Fruit fly (Drosophila melanogaster) whole organism, embryonic: Measurements from ENCODE around the gene CG10589.

Source experiments
- Asciz ChIP-seq: fragments of 200-800 bp; sonication (Bioruptor generic); optimal IDR thresholded peaks from 2 replicates; lab custom pipeline; 2017; ENCODE audit warnings: missing biosample characterization, mild to moderate bottlenecking, missing genetic modification characterization, missing genetic modification reagents
- Bgb ChIP-seq: fragments of 200-800 bp; sonication (Bioruptor generic); IDR thresholded peaks from 2 replicates; pipeline ENCODE4 v1.3.6; 2022; ENCODE audit warnings: missing biosample characterization, missing genetic modification characterization; ENCODE audit not compliant: partially characterized antibody
- CG10366 ChIP-seq: fragments of 200-800 bp; sonication (Bioruptor generic); IDR thresholded peaks from 2 replicates; pipeline ENCODE4 v1.3.6; 2022; ENCODE audit warnings: missing biosample characterization, missing genetic modification characterization
- CG10959 ChIP-seq: fragments of 200-800 bp; sonication (Bioruptor generic); IDR thresholded peaks from 2 replicates; pipeline ENCODE4 v1.3.6; 2022; ENCODE audit warnings: missing biosample characterization, missing genetic modification characterization
- CG11695 ChIP-seq: fragments of 200-800 bp; sonication (Bioruptor generic); IDR thresholded peaks from 3 replicates; pipeline ENCODE4 v1.3.6; 2022; ENCODE audit warnings: missing biosample characterization, missing genetic modification characterization
- CG12071 ChIP-seq: fragments of 200-800 bp; sonication (Bioruptor generic); optimal IDR thresholded peaks from 3 replicates; lab custom pipeline; 2018; ENCODE audit warnings: missing biosample characterization, mild to moderate bottlenecking, missing genetic modification characterization
- CG18262 ChIP-seq: fragments of 200-800 bp; optimal IDR thresholded peaks from 3 replicates; lab custom pipeline; 2019; ENCODE audit warnings: missing biosample characterization, mild to moderate bottlenecking, missing genetic modification characterization, moderate library complexity
- CG18476 ChIP-seq: fragments of 200-800 bp; sonication (Bioruptor generic); optimal IDR thresholded peaks from 2 replicates; lab custom pipeline; 2016; ENCODE audit warnings: missing biosample characterization, mild to moderate bottlenecking, missing genetic modification characterization
- CG18599 ChIP-seq: fragments of 200-800 bp; sonication (Bioruptor generic); optimal IDR thresholded peaks from 3 replicates; lab custom pipeline; 2017; ENCODE audit warnings: missing biosample characterization, missing genetic modification characterization, mild to moderate bottlenecking, moderate library complexity, missing genetic modification reagents
- CG2116 ChIP-seq: fragments of 200-800 bp; sonication (Bioruptor generic); optimal IDR thresholded peaks from 3 replicates; lab custom pipeline; 2018; ENCODE audit warnings: missing biosample characterization, mild to moderate bottlenecking, missing genetic modification characterization
- CG2712 ChIP-seq: fragments of 200-800 bp; optimal IDR thresholded peaks from 3 replicates; lab custom pipeline; 2019; ENCODE audit warnings: missing biosample characterization, mild to moderate bottlenecking, missing genetic modification characterization, moderate library complexity
- CG3163 ChIP-seq: fragments of 200-800 bp; sonication (Bioruptor generic); optimal IDR thresholded peaks from 3 replicates; lab custom pipeline; 2016; ENCODE audit warnings: missing biosample characterization, missing genetic modification characterization
- CG3407 ChIP-seq: fragments of 200-800 bp; sonication (Bioruptor generic); optimal IDR thresholded peaks from 2 replicates; lab custom pipeline; 2018; ENCODE audit warnings: missing biosample characterization, mild to moderate bottlenecking, missing genetic modification characterization
- CG4707 ChIP-seq: fragments of 200-800 bp; sonication (Bioruptor generic); optimal IDR thresholded peaks from 2 replicates; lab custom pipeline; 2018; ENCODE audit warnings: missing biosample characterization, mild to moderate bottlenecking, missing genetic modification characterization, moderate library complexity
- CG4854 ChIP-seq: fragments of 200-800 bp; sonication (Bioruptor generic); optimal IDR thresholded peaks from 2 replicates; lab custom pipeline; 2016; ENCODE audit warnings: missing biosample characterization, missing genetic modification characterization, inconsistent platforms
- CG6654 ChIP-seq: fragments of 200-800 bp; sonication (Bioruptor generic); optimal IDR thresholded peaks from 2 replicates; lab custom pipeline; 2017; ENCODE audit warnings: missing biosample characterization, mild to moderate bottlenecking, missing genetic modification characterization
- CG8359 ChIP-seq: fragments of 200-800 bp; sonication (Bioruptor generic); optimal IDR thresholded peaks from 2 replicates; lab custom pipeline; 2017; ENCODE audit warnings: missing biosample characterization, mild to moderate bottlenecking, missing genetic modification characterization, borderline replicate concordance
- CG9609 ChIP-seq: fragments of 200-800 bp; sonication (Bioruptor generic); optimal IDR thresholded peaks from 3 replicates; lab custom pipeline; 2016; ENCODE audit warnings: missing biosample characterization, missing genetic modification characterization
- D19A ChIP-seq: fragments of 200-800 bp; optimal IDR thresholded peaks from 3 replicates; lab custom pipeline; 2019; ENCODE audit warnings: missing biosample characterization, mild to moderate bottlenecking, missing genetic modification characterization, moderate library complexity
- Dp ChIP-seq: fragments of 200-800 bp; sonication (Bioruptor generic); optimal IDR thresholded peaks from 2 replicates; lab custom pipeline; 2018; ENCODE audit warnings: missing biosample characterization, mild to moderate bottlenecking, missing genetic modification characterization, moderate library complexity
- E2f1 ChIP-seq: fragments of 200-800 bp; sonication (Bioruptor generic); IDR thresholded peaks from 2 replicates; pipeline ENCODE4 v1.3.6; 2022; ENCODE audit warnings: missing biosample characterization, missing genetic modification characterization
- ERR ChIP-seq: fragments of 200-800 bp; sonication (Bioruptor generic); optimal IDR thresholded peaks from 2 replicates; lab custom pipeline; 2016; ENCODE audit warnings: missing biosample characterization, missing genetic modification characterization
- HLH54F ChIP-seq: fragments of 200-800 bp; sonication (Bioruptor generic); optimal IDR thresholded peaks from 3 replicates; lab custom pipeline; 2016; ENCODE audit warnings: missing biosample characterization, missing genetic modification characterization
- Hr3 ChIP-seq: fragments of 200-800 bp; sonication (Bioruptor generic); optimal IDR thresholded peaks from 3 replicates; lab custom pipeline; 2016; ENCODE audit warnings: missing biosample characterization, missing genetic modification characterization
- Hr51 ChIP-seq, 2 experiments: fragments of 200-800 bp; sonication (Bioruptor generic); optimal IDR thresholded peaks; 2 replicates in 1 of 2; 3 replicates in 1 of 2; lab custom pipeline; 2016 to 2018; ENCODE audit warnings: missing biosample characterization in 2 of 2, missing genetic modification characterization in 2 of 2, mild to moderate bottlenecking in 1 of 2, moderate library complexity in 1 of 2
- Mes4 ChIP-seq: fragments of 200-800 bp; sonication (Bioruptor generic); optimal IDR thresholded peaks from 2 replicates; lab custom pipeline; 2016; ENCODE audit warnings: missing biosample characterization, missing genetic modification characterization
- Oaz ChIP-seq: fragments of 200-800 bp; sonication (Bioruptor generic); IDR thresholded peaks from 2 replicates; pipeline ENCODE4 v1.3.6; 2022; ENCODE audit warnings: missing biosample characterization, missing genetic modification characterization
- Six4 ChIP-seq: fragments of 200-800 bp; sonication (Bioruptor generic); optimal IDR thresholded peaks from 2 replicates; lab custom pipeline; 2016; ENCODE audit warnings: missing biosample characterization, missing genetic modification characterization
- Sox102F ChIP-seq: fragments of 200-800 bp; sonication (Bioruptor generic); optimal IDR thresholded peaks from 2 replicates; lab custom pipeline; 2018; ENCODE audit warnings: missing biosample characterization, mild to moderate bottlenecking, missing genetic modification characterization, moderate library complexity
- Sry-β ChIP-seq: fragments of 200-800 bp; sonication (Bioruptor generic); optimal IDR thresholded peaks from 2 replicates; lab custom pipeline; 2018; ENCODE audit warnings: missing biosample characterization, mild to moderate bottlenecking, missing genetic modification characterization, moderate library complexity
- Taf1 ChIP-seq: fragments of 200-800 bp; sonication (Bioruptor generic); IDR thresholded peaks from 2 replicates; pipeline ENCODE4 v1.3.6; 2022; ENCODE audit warnings: missing biosample characterization, missing genetic modification characterization
- ash1 ChIP-seq: fragments of 200-800 bp; sonication (Bioruptor generic); optimal IDR thresholded peaks from 2 replicates; lab custom pipeline; 2018; ENCODE audit warnings: missing biosample characterization, mild to moderate bottlenecking, missing genetic modification characterization
- bowl ChIP-seq: fragments of 200-800 bp; sonication (Bioruptor generic); IDR thresholded peaks from 2 replicates; pipeline ENCODE4 v1.3.6; 2022; ENCODE audit warnings: missing biosample characterization, missing genetic modification characterization
- caup ChIP-seq: fragments of 200-800 bp; sonication (Bioruptor generic); optimal IDR thresholded peaks from 3 replicates; lab custom pipeline; 2017; ENCODE audit warnings: missing biosample characterization, mild to moderate bottlenecking, missing genetic modification characterization, moderate library complexity; ENCODE audit not compliant: severe bottlenecking
- ems ChIP-seq: fragments of 200-800 bp; sonication (Bioruptor generic); optimal IDR thresholded peaks from 3 replicates; lab custom pipeline; 2016; ENCODE audit warnings: missing biosample characterization, missing genetic modification characterization
- fd64A ChIP-seq: fragments of 200-800 bp; sonication (Bioruptor generic); optimal IDR thresholded peaks from 3 replicates; lab custom pipeline; 2018; ENCODE audit warnings: missing biosample characterization, mild to moderate bottlenecking, missing genetic modification characterization
- gcm2 ChIP-seq: fragments of 200-800 bp; sonication (Bioruptor generic); optimal IDR thresholded peaks from 2 replicates; lab custom pipeline; 2016; ENCODE audit warnings: missing biosample characterization, missing genetic modification characterization
- grau ChIP-seq: fragments of 200-800 bp; optimal IDR thresholded peaks from 3 replicates; lab custom pipeline; 2019; ENCODE audit warnings: missing biosample characterization, mild to moderate bottlenecking, missing genetic modification characterization, moderate library complexity
- gro ChIP-seq: fragments of 200-800 bp; sonication (Bioruptor generic); optimal IDR thresholded peaks from 2 replicates; lab custom pipeline; 2016; ENCODE audit warnings: missing biosample characterization, missing genetic modification characterization
- jigr1 ChIP-seq: fragments of 200-800 bp; sonication (Bioruptor generic); IDR thresholded peaks from 3 replicates; pipeline ENCODE4 v1.3.6; 2022; ENCODE audit warnings: missing biosample characterization, missing genetic modification characterization
- lab ChIP-seq: fragments of 200-800 bp; sonication (Bioruptor generic); optimal IDR thresholded peaks from 3 replicates; lab custom pipeline; 2017; ENCODE audit warnings: missing biosample characterization, missing genetic modification characterization, mild to moderate bottlenecking, moderate library complexity, missing genetic modification reagents
- lmd ChIP-seq: fragments of 200-800 bp; sonication (Bioruptor generic); IDR thresholded peaks from 2 replicates; pipeline ENCODE4 v1.3.6; 2022; ENCODE audit warnings: missing biosample characterization, missing genetic modification characterization
- lov ChIP-seq, 2 experiments: fragments of 200-800 bp in 1 of 2; fragments of >200 bp in 1 of 2; sonication (Bioruptor generic) in 1 of 2; IDR thresholded peaks in 1 of 2; optimal IDR thresholded peaks in 1 of 2; 2 replicates in 1 of 2; 3 replicates in 1 of 2; pipeline versions ENCODE4 v1.3.6 to Lab custom; 2017 to 2022; ENCODE audit warnings: missing biosample characterization in 1 of 2, missing genetic modification characterization in 1 of 2
- oc ChIP-seq: fragments of 200-800 bp; sonication (Bioruptor generic); optimal IDR thresholded peaks from 2 replicates; lab custom pipeline; 2018; ENCODE audit warnings: missing biosample characterization, mild to moderate bottlenecking, missing genetic modification characterization, moderate library complexity
- ssp ChIP-seq: fragments of 200-800 bp; sonication (Bioruptor generic); IDR thresholded peaks from 2 replicates; pipeline ENCODE4 v1.3.6; 2022; ENCODE audit warnings: missing biosample characterization, missing genetic modification characterization
- sug ChIP-seq: fragments of 200-800 bp; optimal IDR thresholded peaks from 2 replicates; lab custom pipeline; 2019; ENCODE audit warnings: missing biosample characterization, mild to moderate bottlenecking, missing genetic modification characterization, moderate library complexity
- tgo ChIP-seq: fragments of 200-800 bp; sonication (Bioruptor generic); IDR thresholded peaks from 3 replicates; pipeline ENCODE4 v1.3.6; 2022; ENCODE audit warnings: missing biosample characterization, missing genetic modification characterization
- toy ChIP-seq: fragments of 200-800 bp; sonication (Bioruptor generic); IDR thresholded peaks from 2 replicates; pipeline ENCODE4 v1.3.6; 2022; ENCODE audit warnings: missing biosample characterization, missing genetic modification characterization
- trh ChIP-seq: fragments of 200-800 bp; sonication (Bioruptor generic); optimal IDR thresholded peaks from 2 replicates; lab custom pipeline; 2016; ENCODE audit warnings: missing biosample characterization, missing genetic modification characterization
- tup ChIP-seq: fragments of 200-800 bp; sonication (Bioruptor generic); optimal IDR thresholded peaks from 2 replicates; lab custom pipeline; 2016; ENCODE audit warnings: missing biosample characterization, mild to moderate bottlenecking, missing genetic modification characterization, moderate library complexity
- zfh1 ChIP-seq: fragments of 200-800 bp; sonication (Bioruptor generic); IDR thresholded peaks from 3 replicates; pipeline ENCODE4 v1.3.6; 2022; ENCODE audit warnings: missing biosample characterization, missing genetic modification characterization

CG10589 gene

DNA sequence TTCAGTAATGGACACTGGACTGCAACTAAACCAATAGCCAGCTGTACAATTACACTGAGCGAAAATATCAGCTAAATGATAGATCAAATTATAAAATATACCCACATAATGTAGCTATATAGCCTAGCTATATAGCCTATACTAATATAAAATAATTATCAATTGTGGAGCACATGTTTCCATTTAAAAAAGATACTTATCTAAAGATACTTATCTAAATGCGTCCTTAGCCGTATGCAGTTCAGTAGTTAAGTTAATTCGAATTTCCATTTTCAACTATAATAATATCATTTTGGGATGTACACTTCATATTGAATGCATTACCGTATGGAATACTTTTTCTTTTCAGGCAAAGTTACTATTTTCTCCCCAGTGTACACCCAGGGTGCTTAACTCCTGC is 8.7 kb upstream of the CG10589 start (continued):
- TF ChIP-seq ERR (GFP tag; lab: Kevin White, UChicago) (no peak), CG18476 (GFP tag; lab: Kevin White, UChicago) (no peak), sug (tag; lab: Kevin White, UChicago) (no peak), Mes4 (GFP tag; lab: Kevin White, UChicago) (no peak), jigr1 (GFP tag; lab: Robert Waterston, UW) (no peak), CG6654 (no peak), CG18262 (peak; percentile 50), bowl (GFP tag; lab: Robert Waterston, UW) (no peak), oc (tag; lab: Kevin White, UChicago) (no peak), tgo (no peak), fd64A (GFP tag; lab: Kevin White, UChicago) (no peak), gcm2 (GFP tag; lab: Kevin White, UChicago) (no peak), CG4707 (GFP tag; lab: Kevin White, UChicago) (no peak), zfh1 (no peak), Sox102F (GFP tag; lab: Kevin White, UChicago) (peak; percentile 29), grau (tag; lab: Kevin White, UChicago) (peak; percentile 39), CG8359 (GFP tag; lab: Kevin White, UChicago) (no peak), CG9609 (GFP tag; lab: Kevin White, UChicago) (no peak), CG18599 (peak; percentile 22), Sry-β (GFP tag; lab: Kevin White, UChicago) (no peak), ems (no peak), Oaz (GFP tag; lab: Robert Waterston, UW) (no peak), tup (GFP tag; lab: Kevin White, UChicago) (no peak), lab (GFP tag; lab: Kevin White, UChicago) (no peak), Taf1 (GFP tag; lab: Robert Waterston, UW) (no peak), CG12071 (GFP tag; lab: Kevin White, UChicago) (no peak), CG2116 (no peak), lov (optimal IDR thresholded peaks at IDR 0.05; lab: Kevin White, UChicago) (no peak), lov (GFP tag; IDR thresholded peaks at IDR 0.05; lab: Robert Waterston, UW) (no peak), Dp (GFP tag; lab: Kevin White, UChicago) (no peak), Six4 (GFP tag; lab: Kevin White, UChicago) (no peak), CG10959 (no peak), CG4854 (GFP tag; lab: Kevin White, UChicago) (no peak), CG3163 (GFP tag; lab: Kevin White, UChicago) (no peak), HLH54F (no peak), toy (GFP tag; lab: Robert Waterston, UW) (no peak), E2f1 (GFP tag; lab: Robert Waterston, UW) (no peak), gro (no peak), Hr3 (GFP tag; lab: Kevin White, UChicago) (peak; percentile 1), Bgb (no peak), Asciz (GFP tag; lab: Kevin White, UChicago) (no peak), CG3407 (GFP tag; lab: Kevin White, UChicago) (no peak), Hr51 (GFP tag; optimal IDR thresholded peaks at IDR 0.05; lab: Kevin White, UChicago) (peak in 1 of 2 experiments; percentile 27), ash1 (GFP tag; lab: Kevin White, UChicago) (no peak), CG10366 (GFP tag; lab: Robert Waterston, UW) (no peak), caup (GFP tag; lab: Kevin White, UChicago) (no peak), trh (no peak), CG2712 (tag; lab: Kevin White, UChicago) (peak; percentile 49), D19A (tag; lab: Kevin White, UChicago) (peak; percentile 36), ssp (GFP tag; lab: Robert Waterston, UW) (no peak), lmd (GFP tag; lab: Robert Waterston, UW) (no peak), CG11695 (GFP tag; lab: Robert Waterston, UW) (no peak)
